Fruit fly (Drosophila melanogaster) whole organism, embryonic: ENCODE results near the gene DCTN6-p27.
A peak's percentile ranks its signal among the peaks of the same experiment; 100 is the strongest.

ENCODE experiments used
- Adf1 ChIP-seq: fragments of 200-800 bp; sonication (Bioruptor generic); IDR thresholded peaks from 2 replicates; pipeline ENCODE4 v1.3.6; 2022; ENCODE audit warnings: missing biosample characterization, missing genetic modification characterization
- CG10959 ChIP-seq: fragments of 200-800 bp; sonication (Bioruptor generic); IDR thresholded peaks from 2 replicates; pipeline ENCODE4 v1.3.6; 2022; ENCODE audit warnings: missing biosample characterization, missing genetic modification characterization
- CG11695 ChIP-seq: fragments of 200-800 bp; sonication (Bioruptor generic); IDR thresholded peaks from 3 replicates; pipeline ENCODE4 v1.3.6; 2022; ENCODE audit warnings: missing biosample characterization, missing genetic modification characterization
- CG12219 ChIP-seq: fragments of 200-800 bp; sonication (Bioruptor generic); optimal IDR thresholded peaks from 3 replicates; lab custom pipeline; 2018; ENCODE audit warnings: missing biosample characterization, mild to moderate bottlenecking, missing genetic modification characterization
- CG13424 ChIP-seq: fragments of 200-800 bp; sonication (Bioruptor generic); optimal IDR thresholded peaks from 2 replicates; lab custom pipeline; 2019; ENCODE audit warnings: missing biosample characterization, mild to moderate bottlenecking, missing genetic modification characterization, moderate library complexity
- CG14710 ChIP-seq: fragments of 200-800 bp; sonication (Bioruptor generic); optimal IDR thresholded peaks from 3 replicates; lab custom pipeline; 2019; ENCODE audit warnings: missing biosample characterization, mild to moderate bottlenecking, missing genetic modification characterization, moderate library complexity
- CG1647 ChIP-seq: fragments of 200-800 bp; sonication (Bioruptor generic); optimal IDR thresholded peaks from 3 replicates; lab custom pipeline; 2016; ENCODE audit warnings: missing biosample characterization, missing genetic modification characterization
- CG1792 ChIP-seq: fragments of 200-800 bp; sonication (Bioruptor generic); optimal IDR thresholded peaks from 2 replicates; lab custom pipeline; 2016; ENCODE audit warnings: missing biosample characterization, missing genetic modification characterization
- CG18262 ChIP-seq: fragments of 200-800 bp; optimal IDR thresholded peaks from 3 replicates; lab custom pipeline; 2019; ENCODE audit warnings: missing biosample characterization, mild to moderate bottlenecking, missing genetic modification characterization, moderate library complexity
- CG18619 ChIP-seq: fragments of 200-800 bp; sonication (Bioruptor generic); optimal IDR thresholded peaks from 3 replicates; lab custom pipeline; 2017; ENCODE audit warnings: missing biosample characterization, mild to moderate bottlenecking, missing genetic modification characterization
- CG18764 ChIP-seq: fragments of 200-800 bp; sonication (Bioruptor generic); optimal IDR thresholded peaks from 3 replicates; lab custom pipeline; 2016; ENCODE audit warnings: missing biosample characterization, missing genetic modification characterization
- CG2199 ChIP-seq: fragments of 200-800 bp; sonication (Bioruptor generic); IDR thresholded peaks from 3 replicates; pipeline ENCODE4 v1.3.6; 2022; ENCODE audit warnings: missing biosample characterization, missing genetic modification characterization
- CG2875 ChIP-seq: fragments of 200-800 bp; sonication (Bioruptor generic); optimal IDR thresholded peaks from 2 replicates; lab custom pipeline; 2017; ENCODE audit warnings: missing biosample characterization, mild to moderate bottlenecking, missing genetic modification characterization, missing genetic modification reagents
- CG33557 ChIP-seq: fragments of 200-800 bp; sonication (Bioruptor generic); optimal IDR thresholded peaks from 2 replicates; lab custom pipeline; 2019; ENCODE audit warnings: missing biosample characterization, mild to moderate bottlenecking, missing genetic modification characterization, moderate library complexity
- CG3995 ChIP-seq: fragments of 200-800 bp; sonication (Bioruptor generic); optimal IDR thresholded peaks from 3 replicates; lab custom pipeline; 2016; ENCODE audit warnings: missing biosample characterization, missing genetic modification characterization
- CG4328 ChIP-seq: fragments of 200-800 bp; sonication (Bioruptor generic); optimal IDR thresholded peaks from 3 replicates; lab custom pipeline; 2017; ENCODE audit warnings: missing biosample characterization, missing genetic modification reagents, missing genetic modification characterization
- CG7745 ChIP-seq: fragments of 200-800 bp; sonication (Bioruptor generic); optimal IDR thresholded peaks from 2 replicates; lab custom pipeline; 2018; ENCODE audit warnings: missing biosample characterization, mild to moderate bottlenecking, missing genetic modification characterization, moderate library complexity
- CG8478 ChIP-seq: fragments of >200 bp; optimal IDR thresholded peaks from 2 replicates; lab custom pipeline; 2018
- CG9797 ChIP-seq: fragments of 200-800 bp; sonication (Bioruptor generic); optimal IDR thresholded peaks from 3 replicates; lab custom pipeline; 2018; ENCODE audit warnings: missing biosample characterization, mild to moderate bottlenecking, missing genetic modification characterization
- Elba2 ChIP-seq: fragments of 200-800 bp; sonication (Bioruptor generic); optimal IDR thresholded peaks from 3 replicates; lab custom pipeline; 2016; ENCODE audit warnings: missing biosample characterization, missing genetic modification characterization
- Ets65A ChIP-seq: fragments of 200-800 bp; sonication (Bioruptor generic); peaks from one replicate; lab custom pipeline; 2016; ENCODE audit warnings: missing biosample characterization, missing genetic modification characterization
- GATAe ChIP-seq: fragments of 200-800 bp; sonication (Bioruptor generic); conservative IDR thresholded peaks from 2 replicates; pipeline ENCODE4 v1.3.6; 2022; ENCODE audit warnings: missing biosample characterization, missing genetic modification characterization
- HLH3B ChIP-seq: fragments of 200-800 bp; sonication (Bioruptor generic); IDR thresholded peaks from 2 replicates; pipeline ENCODE4 v1.3.6; 2022; ENCODE audit warnings: missing biosample characterization, missing genetic modification characterization
- HLH4C ChIP-seq: fragments of 200-800 bp; sonication (Bioruptor generic); IDR thresholded peaks from 3 replicates; pipeline ENCODE4 v1.3.6; 2022; ENCODE audit warnings: missing biosample characterization, missing genetic modification characterization; ENCODE audit not compliant: partially characterized antibody
- HLH54F ChIP-seq: fragments of 200-800 bp; sonication (Bioruptor generic); optimal IDR thresholded peaks from 3 replicates; lab custom pipeline; 2016; ENCODE audit warnings: missing biosample characterization, missing genetic modification characterization
- Hr51 ChIP-seq, 2 experiments: fragments of 200-800 bp; sonication (Bioruptor generic); optimal IDR thresholded peaks; 2 replicates in 1 of 2; 3 replicates in 1 of 2; lab custom pipeline; 2016 to 2018; ENCODE audit warnings: missing biosample characterization in 2 of 2, missing genetic modification characterization in 2 of 2, mild to moderate bottlenecking in 1 of 2, moderate library complexity in 1 of 2
- Hsf ChIP-seq: fragments of 200-800 bp; sonication (Bioruptor generic); optimal IDR thresholded peaks from 3 replicates; lab custom pipeline; 2016; ENCODE audit warnings: missing biosample characterization, missing genetic modification characterization
- Med ChIP-seq: fragments of 200-800 bp; sonication (Bioruptor generic); peaks from one replicate; lab custom pipeline; 2016; ENCODE audit warnings: missing biosample characterization, missing genetic modification characterization, mild to moderate bottlenecking, inconsistent platforms, moderate library complexity
- Mrtf ChIP-seq: fragments of 200-800 bp; sonication (Bioruptor generic); IDR thresholded peaks from 3 replicates; pipeline ENCODE4 v1.3.6; 2022; ENCODE audit warnings: missing biosample characterization, missing genetic modification characterization
- Myb ChIP-seq: fragments of 200-800 bp; sonication (Bioruptor generic); optimal IDR thresholded peaks from 2 replicates; lab custom pipeline; 2016; ENCODE audit warnings: missing biosample characterization, missing genetic modification characterization
- Nf-YB ChIP-seq: fragments of 200-800 bp; sonication (Bioruptor generic); optimal IDR thresholded peaks from 3 replicates; lab custom pipeline; 2019; ENCODE audit warnings: missing biosample characterization, mild to moderate bottlenecking, missing genetic modification characterization, moderate library complexity
- Nf-YC ChIP-seq: fragments of 200-800 bp; optimal IDR thresholded peaks from 3 replicates; lab custom pipeline; 2019; ENCODE audit warnings: missing biosample characterization, mild to moderate bottlenecking, missing genetic modification characterization, moderate library complexity
- Pdp1 ChIP-seq, 2 experiments: fragments of 200-800 bp; sonication (Bioruptor generic); optimal IDR thresholded peaks; 3 replicates each; lab custom pipeline; 2016; ENCODE audit warnings: missing biosample characterization in 2 of 2, missing genetic modification characterization in 2 of 2, mild to moderate bottlenecking in 1 of 2, moderate library complexity in 1 of 2
- Side ChIP-seq: fragments of 200-800 bp; sonication (Bioruptor generic); optimal IDR thresholded peaks from 2 replicates; lab custom pipeline; 2016; ENCODE audit warnings: missing biosample characterization, missing genetic modification characterization
- Vsx1 ChIP-seq: fragments of 200-800 bp; sonication (Bioruptor generic); optimal IDR thresholded peaks from 2 replicates; lab custom pipeline; 2017; ENCODE audit warnings: missing biosample characterization, mild to moderate bottlenecking, missing genetic modification characterization, missing genetic modification reagents
- ara ChIP-seq: fragments of 200-800 bp; sonication (Bioruptor generic); IDR thresholded peaks from 2 replicates; pipeline ENCODE4 v1.3.6; 2022; ENCODE audit warnings: missing biosample characterization, missing genetic modification characterization
- chn ChIP-seq: fragments of 200-800 bp; sonication (Bioruptor generic); optimal IDR thresholded peaks from 2 replicates; lab custom pipeline; 2016; ENCODE audit warnings: missing biosample characterization, missing genetic modification characterization
- dati ChIP-seq: fragments of 200-800 bp; sonication (Bioruptor generic); IDR thresholded peaks from 2 replicates; pipeline ENCODE4 v1.3.6; 2022; ENCODE audit warnings: missing biosample characterization, missing genetic modification characterization
- dimm ChIP-seq: fragments of 200-800 bp; sonication (Bioruptor generic); IDR thresholded peaks from 2 replicates; pipeline ENCODE4 v1.3.6; 2022; ENCODE audit warnings: missing biosample characterization, missing genetic modification characterization
- en ChIP-seq: fragments of 200-800 bp; sonication (Bioruptor generic); optimal IDR thresholded peaks from 2 replicates; lab custom pipeline; 2016; ENCODE audit warnings: missing biosample characterization, missing genetic modification characterization
- eve ChIP-seq, 2 experiments: fragments of >200 bp; optimal IDR thresholded peaks; 2 replicates each; lab custom pipeline; 2017; ENCODE audit warnings: missing biosample characterization in 2 of 2, missing genetic modification characterization in 2 of 2
- grau ChIP-seq: fragments of 200-800 bp; optimal IDR thresholded peaks from 3 replicates; lab custom pipeline; 2019; ENCODE audit warnings: missing biosample characterization, mild to moderate bottlenecking, missing genetic modification characterization, moderate library complexity
- grn ChIP-seq: fragments of 200-800 bp; sonication (Bioruptor generic); optimal IDR thresholded peaks from 3 replicates; lab custom pipeline; 2017; ENCODE audit warnings: missing biosample characterization, missing genetic modification characterization
- jigr1 ChIP-seq: fragments of 200-800 bp; sonication (Bioruptor generic); IDR thresholded peaks from 3 replicates; pipeline ENCODE4 v1.3.6; 2022; ENCODE audit warnings: missing biosample characterization, missing genetic modification characterization
- lab ChIP-seq: fragments of 200-800 bp; sonication (Bioruptor generic); optimal IDR thresholded peaks from 3 replicates; lab custom pipeline; 2017; ENCODE audit warnings: missing biosample characterization, missing genetic modification characterization, mild to moderate bottlenecking, moderate library complexity, missing genetic modification reagents
- mld ChIP-seq: fragments of 200-800 bp; sonication (Bioruptor generic); IDR thresholded peaks from 3 replicates; pipeline ENCODE4 v1.3.6; 2022; ENCODE audit warnings: missing biosample characterization, missing genetic modification characterization; ENCODE audit not compliant: partially characterized antibody
- nmo ChIP-seq: fragments of 200-800 bp; sonication (Bioruptor generic); optimal IDR thresholded peaks from 2 replicates; lab custom pipeline; 2018; ENCODE audit warnings: missing biosample characterization, mild to moderate bottlenecking, missing genetic modification characterization, moderate library complexity
- odd ChIP-seq: fragments of 200-800 bp; sonication (Bioruptor generic); optimal IDR thresholded peaks from 2 replicates; lab custom pipeline; 2017; ENCODE audit warnings: missing biosample characterization, mild to moderate bottlenecking, missing genetic modification characterization
- onecut ChIP-seq: fragments of 200-800 bp; sonication (Bioruptor generic); IDR thresholded peaks from 2 replicates; pipeline ENCODE4 v1.3.6; 2022; ENCODE audit warnings: missing biosample characterization, missing genetic modification characterization
- pb ChIP-seq: fragments of 200-800 bp; sonication (Bioruptor generic); optimal IDR thresholded peaks from 3 replicates; lab custom pipeline; 2016; ENCODE audit warnings: missing biosample characterization, missing genetic modification characterization
- rib ChIP-seq: fragments of 200-800 bp; sonication (Bioruptor generic); IDR thresholded peaks from 2 replicates; pipeline ENCODE4 v1.3.6; 2022; ENCODE audit warnings: missing biosample characterization, missing genetic modification characterization
- seq ChIP-seq: fragments of 200-800 bp; sonication (Bioruptor generic); IDR thresholded peaks from 2 replicates; pipeline ENCODE4 v1.3.6; 2022; ENCODE audit warnings: missing biosample characterization, missing genetic modification characterization
- yki ChIP-seq: fragments of >200 bp; optimal IDR thresholded peaks from 3 replicates; lab custom pipeline; 2018

The DCTN6-p27 gene

DNA sequence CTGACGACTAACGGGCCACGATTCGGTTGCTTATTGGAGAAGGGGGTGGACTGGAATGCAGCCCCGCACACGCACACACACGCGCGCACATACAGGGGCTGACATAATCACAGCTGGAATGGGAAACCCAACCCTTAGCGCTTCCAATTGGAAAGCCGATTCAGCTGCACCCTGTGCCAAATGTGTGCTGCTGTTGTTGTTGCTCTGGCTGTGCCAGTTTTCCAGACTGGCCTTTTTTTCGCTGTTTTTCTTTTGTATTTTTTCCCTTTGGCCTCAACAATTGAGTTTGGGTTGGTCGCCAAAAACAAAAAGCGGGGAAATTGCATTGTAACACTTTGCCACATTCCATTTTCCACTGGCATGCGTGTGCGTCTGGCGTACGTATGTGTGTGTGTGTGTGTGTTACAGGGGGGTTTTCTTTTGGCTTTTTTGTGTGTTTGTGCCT lies 48.8 kb upstream of the DCTN6-p27 start (continued):
- TF ChIP-seq CG7745 (tag; lab: Kevin White, UChicago) (no peak), Med (GFP tag; lab: Kevin White, UChicago) (peak; percentile 25), mld (GFP tag; lab: Robert Waterston, UW) (no peak), Elba2 (no peak), CG14710 (tag; lab: Kevin White, UChicago) (no peak), CG18262 (tag; lab: Kevin White, UChicago) (no peak), odd (GFP tag; lab: Kevin White, UChicago) (no peak), grau (tag; lab: Kevin White, UChicago) (no peak), CG13424 (tag; lab: Kevin White, UChicago) (no peak), grn (GFP tag; lab: Kevin White, UChicago) (no peak), GATAe (GFP tag; lab: Robert Waterston, UW) (no peak), rib (GFP tag; lab: Robert Waterston, UW) (no peak), dati (GFP tag; lab: Robert Waterston, UW) (no peak), onecut (GFP tag; lab: Robert Waterston, UW) (no peak), CG4328 (no peak), ara (GFP tag; lab: Robert Waterston, UW) (no peak), CG2875 (GFP tag; lab: Kevin White, UChicago) (no peak), CG12219 (GFP tag; lab: Kevin White, UChicago) (no peak), Pdp1 (GFP tag; optimal IDR thresholded peaks at IDR 0.05; lab: Kevin White, UChicago) (no peak), Hr51 (GFP tag; optimal IDR thresholded peaks at IDR 0.05; lab: Kevin White, UChicago) (no peak), chn (no peak), Vsx1 (GFP tag; lab: Kevin White, UChicago) (no peak), CG1647 (GFP tag; lab: Kevin White, UChicago) (no peak), CG9797 (no peak), lab (GFP tag; lab: Kevin White, UChicago) (no peak), CG18619 (no peak), CG2199 (GFP tag; lab: Robert Waterston, UW) (no peak), en (no peak), CG3995 (no peak), CG10959 (GFP tag; lab: Robert Waterston, UW) (no peak), Myb (GFP tag; lab: Kevin White, UChicago) (no peak), jigr1 (GFP tag; lab: Robert Waterston, UW) (no peak), HLH54F (GFP tag; lab: Kevin White, UChicago) (no peak), nmo (GFP tag; lab: Kevin White, UChicago) (no peak), CG8478 (lab: Kevin White, UChicago) (no peak), Adf1 (GFP tag; lab: Robert Waterston, UW) (peak; percentile 24; the same call in 1 of the 2 replicates), CG18764 (GFP tag; lab: Kevin White, UChicago) (no peak), Ets65A (no peak), dimm (GFP tag; lab: Robert Waterston, UW) (no peak), yki (lab: Kevin White, UChicago) (no peak), seq (GFP tag; lab: Robert Waterston, UW) (peak; percentile 47; the same call in 1 of the 2 replicates), eve (GFP tag; optimal IDR thresholded peaks at IDR 0.05; lab: Kevin White, UChicago) (no peak), CG33557 (GFP tag; lab: Kevin White, UChicago) (no peak), pb (GFP tag; lab: Kevin White, UChicago) (no peak), Mrtf (GFP tag; lab: Robert Waterston, UW) (no peak), CG11695 (no peak), Hsf (GFP tag; lab: Kevin White, UChicago) (no peak), Nf-YB (GFP tag; lab: Kevin White, UChicago) (peak; percentile 93), HLH3B (GFP tag; lab: Robert Waterston, UW) (0 out of 2 replicates have a peak, but pooled peaks have one; percentile 27), Nf-YC (tag; lab: Kevin White, UChicago) (peak; percentile 95), Side (GFP tag; lab: Kevin White, UChicago) (no peak), CG1792 (GFP tag; lab: Kevin White, UChicago) (no peak), HLH4C (GFP tag; lab: Robert Waterston, UW) (no peak)
